Worm (Caenorhabditis elegans) whole organism, midembryonic: ENCODE data around the gene F32D8.5.

ENCODE experiments used
- T22C8.4 ChIP-seq: fragments of 200-800 bp; sonication (Bioruptor generic); IDR thresholded peaks from 2 replicates; pipeline ENCODE4 v1.3.6; 2022; ENCODE audit warnings: missing genetic modification characterization, missing compliant biosample characterization
- cog-1 ChIP-seq: sonication (generic microtip); optimal IDR thresholded peaks from 2 replicates; lab custom pipeline; 2016; ENCODE audit warnings: missing genetic modification characterization, missing compliant biosample characterization
- flt-1 ChIP-seq: fragments of 200-800 bp; sonication (Bioruptor generic); IDR thresholded peaks from 2 replicates; pipeline ENCODE4 v1.3.6; 2022; ENCODE audit warnings: missing genetic modification characterization, missing compliant biosample characterization
- klf-2 ChIP-seq: fragments of 200-800 bp; sonication (Bioruptor generic); conservative IDR thresholded peaks from 2 replicates; pipeline ENCODE4 v1.3.6; 2022; ENCODE audit warnings: missing genetic modification reagents, missing genetic modification characterization, missing compliant biosample characterization
- med-1 ChIP-seq: sonication (generic microtip); optimal IDR thresholded peaks from 2 replicates; lab custom pipeline; 2017; ENCODE audit warnings: missing genetic modification characterization, mild to moderate bottlenecking, missing compliant biosample characterization, antibody characterized with exemption, missing genetic modification reagents; ENCODE audit not compliant: insufficient read depth
- tab-1 ChIP-seq: fragments of 200-800 bp; sonication (Bioruptor generic); IDR thresholded peaks from 2 replicates; pipeline ENCODE4 v1.3.6; 2022; ENCODE audit warnings: missing genetic modification characterization, missing compliant biosample characterization
- ztf-23 ChIP-seq: fragments of 200-800 bp; sonication (Bioruptor generic); IDR thresholded peaks from 2 replicates; pipeline ENCODE4 v1.3.6; 2022; ENCODE audit warnings: missing genetic modification reagents, missing genetic modification characterization, missing compliant biosample characterization
- ztf-29 ChIP-seq: fragments of 200-800 bp; sonication (Bioruptor generic); IDR thresholded peaks from 2 replicates; pipeline ENCODE4 v1.3.6; 2022; ENCODE audit warnings: missing genetic modification reagents, missing genetic modification characterization, missing compliant biosample characterization

DNA sequence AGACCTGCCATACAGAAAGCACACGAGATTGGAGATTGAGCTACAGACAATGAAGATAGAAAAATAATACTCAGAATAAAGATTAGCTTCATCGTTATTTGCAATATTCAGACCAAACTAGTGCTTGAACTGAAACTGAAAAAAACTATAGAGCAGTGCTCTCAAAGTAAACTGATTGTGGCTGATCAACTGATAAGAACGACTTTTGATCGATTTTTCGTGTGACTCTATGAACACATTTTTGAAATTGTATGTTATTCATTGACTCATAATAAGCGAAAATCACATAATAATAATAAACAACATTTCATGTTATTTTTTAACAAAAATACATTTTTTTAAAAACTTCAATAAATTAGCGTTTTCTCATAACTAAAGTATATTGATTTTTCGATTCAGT is 6.5 kb downstream of the F32D8.5 start, which contains the start of gene spp-16:
- no peak for TF ChIP-seq med-1 (GFP tag; lab: Kevin White, UChicago)
- no peak for TF ChIP-seq flt-1
- TF ChIP-seq T22C8.4 = no peak
- TF ChIP-seq tab-1 = no peak
- no peak for TF ChIP-seq cog-1
- no peak for TF ChIP-seq klf-2 (GFP tag; lab: Robert Waterston, UW)
- TF ChIP-seq ztf-23 = no peak
- TF ChIP-seq ztf-29 = no peak
